Fruit fly (Drosophila melanogaster) whole organism, prepupa: ENCODE results near the gene dre4.

Source experiments
- Blimp-1 ChIP-seq: fragments of 200-800 bp; sonication (Bioruptor generic); optimal IDR thresholded peaks from 3 replicates; lab custom pipeline; 2017; ENCODE audit warnings: missing biosample characterization, missing genetic modification characterization, mild to moderate bottlenecking, moderate library complexity, missing genetic modification reagents
- CG10669 ChIP-seq: fragments of 200-800 bp; sonication (Bioruptor generic); optimal IDR thresholded peaks from 3 replicates; lab custom pipeline; 2018; ENCODE audit warnings: missing biosample characterization, mild to moderate bottlenecking, missing genetic modification characterization, moderate library complexity
- CG11762 ChIP-seq: fragments of 200-800 bp; sonication (Bioruptor generic); optimal IDR thresholded peaks from 3 replicates; lab custom pipeline; 2016; ENCODE audit warnings: missing biosample characterization, missing genetic modification characterization; ENCODE audit not compliant: insufficient read depth
- CG15336 ChIP-seq: fragments of 200-800 bp; sonication (Bioruptor generic); IDR thresholded peaks from 2 replicates; pipeline ENCODE4 v1.3.6; 2022; ENCODE audit warnings: missing biosample characterization, missing genetic modification characterization
- CG1621 ChIP-seq: fragments of 200-800 bp; sonication (Bioruptor generic); optimal IDR thresholded peaks from 3 replicates; lab custom pipeline; 2018; ENCODE audit warnings: missing biosample characterization, mild to moderate bottlenecking, missing genetic modification characterization
- CG3032 ChIP-seq: fragments of 200-800 bp; optimal IDR thresholded peaks from 2 replicates; lab custom pipeline; 2019; ENCODE audit warnings: missing biosample characterization, mild to moderate bottlenecking, missing genetic modification characterization, moderate library complexity
- CG31627 ChIP-seq: fragments of 200-800 bp; sonication (Bioruptor generic); optimal IDR thresholded peaks from 3 replicates; lab custom pipeline; 2016; ENCODE audit warnings: missing biosample characterization, missing genetic modification characterization
- CG32006 ChIP-seq: fragments of 200-800 bp; sonication (Bioruptor generic); optimal IDR thresholded peaks from 3 replicates; lab custom pipeline; 2017; ENCODE audit warnings: missing biosample characterization, mild to moderate bottlenecking, missing genetic modification characterization
- CG3919 ChIP-seq: fragments of 200-800 bp; sonication (Bioruptor generic); optimal IDR thresholded peaks from 3 replicates; lab custom pipeline; 2016; ENCODE audit warnings: missing biosample characterization, missing genetic modification characterization
- CG4318 ChIP-seq: fragments of 200-800 bp; sonication (Bioruptor generic); optimal IDR thresholded peaks from 3 replicates; lab custom pipeline; 2017; ENCODE audit warnings: missing biosample characterization, mild to moderate bottlenecking, missing genetic modification characterization
- CG6163 ChIP-seq: fragments of 200-800 bp; sonication (Bioruptor generic); IDR thresholded peaks from 3 replicates; pipeline ENCODE4 v1.3.6; 2022; ENCODE audit warnings: missing biosample characterization, missing genetic modification characterization
- CG6276 ChIP-seq: fragments of 200-800 bp; sonication (Bioruptor generic); optimal IDR thresholded peaks from 2 replicates; lab custom pipeline; 2017; ENCODE audit warnings: missing biosample characterization, mild to moderate bottlenecking, missing genetic modification characterization
- CG6808 ChIP-seq: fragments of 200-800 bp; sonication (Bioruptor generic); optimal IDR thresholded peaks from 3 replicates; lab custom pipeline; 2017; ENCODE audit warnings: missing biosample characterization, missing genetic modification characterization, mild to moderate bottlenecking, moderate library complexity, missing genetic modification reagents
- CG6854 ChIP-seq: fragments of 200-800 bp; sonication (Bioruptor generic); optimal IDR thresholded peaks from 2 replicates; lab custom pipeline; 2017; ENCODE audit warnings: missing biosample characterization, mild to moderate bottlenecking, missing genetic modification characterization
- CG7368 ChIP-seq: fragments of 200-800 bp; sonication (Bioruptor generic); optimal IDR thresholded peaks from 3 replicates; lab custom pipeline; 2016; ENCODE audit warnings: missing biosample characterization, missing genetic modification characterization
- CG8119 ChIP-seq: fragments of 200-800 bp; sonication (Bioruptor generic); IDR thresholded peaks from 3 replicates; pipeline ENCODE4 v1.3.6; 2022; ENCODE audit warnings: missing biosample characterization, missing genetic modification characterization
- CG8319 ChIP-seq: fragments of 200-800 bp; sonication (Bioruptor generic); optimal IDR thresholded peaks from 3 replicates; lab custom pipeline; 2016; ENCODE audit warnings: missing biosample characterization, missing genetic modification characterization
- CG8632 ChIP-seq: fragments of 200-800 bp; sonication (Bioruptor generic); optimal IDR thresholded peaks from 3 replicates; lab custom pipeline; 2016; ENCODE audit warnings: missing biosample characterization, missing genetic modification characterization
- CG9139 ChIP-seq: fragments of 200-800 bp; sonication (Bioruptor generic); optimal IDR thresholded peaks from 3 replicates; lab custom pipeline; 2017; ENCODE audit warnings: missing biosample characterization, mild to moderate bottlenecking, missing genetic modification characterization
- Eip75B ChIP-seq: fragments of 200-800 bp; sonication (Bioruptor generic); optimal IDR thresholded peaks from 3 replicates; lab custom pipeline; 2016; ENCODE audit warnings: missing biosample characterization, missing genetic modification characterization
- Eip78C ChIP-seq: fragments of 200-800 bp; sonication (Bioruptor generic); peaks from one replicate; lab custom pipeline; 2016; ENCODE audit warnings: missing biosample characterization, missing genetic modification characterization
- Eip93F ChIP-seq: fragments of 200-800 bp; sonication (Bioruptor generic); optimal IDR thresholded peaks from 2 replicates; lab custom pipeline; 2016; ENCODE audit warnings: missing biosample characterization, mild to moderate bottlenecking, missing genetic modification characterization
- Ets96B ChIP-seq: fragments of 200-800 bp; optimal IDR thresholded peaks from 2 replicates; lab custom pipeline; 2019; ENCODE audit warnings: missing biosample characterization, mild to moderate bottlenecking, missing genetic modification characterization, moderate library complexity
- Gug ChIP-seq: fragments of 200-800 bp; sonication (Bioruptor generic); IDR thresholded peaks from 2 replicates; pipeline ENCODE4 v1.3.6; 2022; ENCODE audit warnings: missing biosample characterization, missing genetic modification characterization
- Hr39 ChIP-seq: fragments of 200-800 bp; sonication (Bioruptor generic); optimal IDR thresholded peaks from 2 replicates; lab custom pipeline; 2016; ENCODE audit warnings: missing biosample characterization, missing genetic modification characterization
- Hr4 ChIP-seq: fragments of 200-800 bp; sonication (Bioruptor generic); optimal IDR thresholded peaks from 3 replicates; lab custom pipeline; 2016; ENCODE audit warnings: missing biosample characterization, missing genetic modification characterization
- Lpt ChIP-seq: fragments of 200-800 bp; sonication (Bioruptor generic); optimal IDR thresholded peaks from 3 replicates; lab custom pipeline; 2016; ENCODE audit warnings: missing biosample characterization, missing genetic modification characterization
- Met ChIP-seq: fragments of 200-800 bp; sonication (Bioruptor generic); optimal IDR thresholded peaks from 3 replicates; lab custom pipeline; 2016; ENCODE audit warnings: missing biosample characterization, missing genetic modification characterization
- OdsH ChIP-seq: fragments of 200-800 bp; sonication (Bioruptor generic); optimal IDR thresholded peaks from 3 replicates; lab custom pipeline; 2016; ENCODE audit warnings: missing biosample characterization, missing genetic modification characterization
- Smox ChIP-seq: fragments of 200-800 bp; sonication (Bioruptor generic); optimal IDR thresholded peaks from 3 replicates; lab custom pipeline; 2016; ENCODE audit warnings: missing biosample characterization, missing genetic modification characterization
- Sox14 ChIP-seq: fragments of 200-800 bp; sonication (Bioruptor generic); optimal IDR thresholded peaks from 3 replicates; lab custom pipeline; 2016; ENCODE audit warnings: missing biosample characterization, missing genetic modification characterization
- Sox15 ChIP-seq: fragments of 200-800 bp; sonication (Bioruptor generic); optimal IDR thresholded peaks from 3 replicates; lab custom pipeline; 2016; ENCODE audit warnings: missing biosample characterization, missing genetic modification characterization
- acj6 ChIP-seq: fragments of 200-800 bp; sonication (Bioruptor generic); optimal IDR thresholded peaks from 3 replicates; lab custom pipeline; 2016; ENCODE audit warnings: missing biosample characterization, missing genetic modification characterization
- cyc ChIP-seq: fragments of 200-800 bp; sonication (Bioruptor generic); optimal IDR thresholded peaks from 3 replicates; lab custom pipeline; 2016; ENCODE audit warnings: missing biosample characterization, missing genetic modification characterization
- dac ChIP-seq: fragments of 200-800 bp; sonication (Bioruptor generic); optimal IDR thresholded peaks from 2 replicates; lab custom pipeline; 2017; ENCODE audit warnings: missing biosample characterization, mild to moderate bottlenecking, missing genetic modification characterization
- dsx ChIP-seq: fragments of 200-800 bp; optimal IDR thresholded peaks from 3 replicates; lab custom pipeline; 2019; ENCODE audit warnings: missing biosample characterization, mild to moderate bottlenecking, missing genetic modification characterization, moderate library complexity; ENCODE audit not compliant: poor library complexity, severe bottlenecking
- eg ChIP-seq: fragments of 200-800 bp; sonication (Bioruptor generic); IDR thresholded peaks from 3 replicates; pipeline ENCODE4 v1.3.6; 2022; ENCODE audit warnings: missing biosample characterization, missing genetic modification characterization
- esn ChIP-seq: fragments of 200-800 bp; sonication (Bioruptor generic); optimal IDR thresholded peaks from 2 replicates; lab custom pipeline; 2016; ENCODE audit warnings: missing biosample characterization, mild to moderate bottlenecking, missing genetic modification characterization, moderate library complexity
- fd59A ChIP-seq: fragments of 200-800 bp; sonication (Bioruptor generic); optimal IDR thresholded peaks from 2 replicates; lab custom pipeline; 2017; ENCODE audit warnings: missing biosample characterization, mild to moderate bottlenecking, missing genetic modification characterization, missing genetic modification reagents
- fd85E ChIP-seq: fragments of 200-800 bp; sonication (Bioruptor generic); optimal IDR thresholded peaks from 3 replicates; lab custom pipeline; 2016; ENCODE audit warnings: missing biosample characterization, missing genetic modification characterization
- fkh ChIP-seq: fragments of 200-800 bp; sonication (Bioruptor generic); optimal IDR thresholded peaks from 3 replicates; lab custom pipeline; 2017; ENCODE audit warnings: missing biosample characterization, mild to moderate bottlenecking, missing genetic modification characterization, moderate library complexity
- net ChIP-seq: fragments of 200-800 bp; sonication (Bioruptor generic); optimal IDR thresholded peaks from 3 replicates; lab custom pipeline; 2016; ENCODE audit warnings: missing biosample characterization, missing genetic modification characterization
- pdm3 ChIP-seq: fragments of 200-800 bp; sonication (Bioruptor generic); optimal IDR thresholded peaks from 3 replicates; lab custom pipeline; 2016; ENCODE audit warnings: missing biosample characterization, missing genetic modification characterization
- salr ChIP-seq, 2 experiments: fragments of 200-800 bp; sonication (Bioruptor generic); optimal IDR thresholded peaks; 3 replicates each; lab custom pipeline; 2016 to 2018; ENCODE audit warnings: missing biosample characterization in 2 of 2, missing genetic modification characterization in 2 of 2, mild to moderate bottlenecking in 1 of 2
- svp ChIP-seq: fragments of 200-800 bp; sonication (Bioruptor generic); peaks from one replicate; lab custom pipeline; 2016; ENCODE audit warnings: missing biosample characterization, missing genetic modification characterization
- topi ChIP-seq: fragments of 200-800 bp; sonication (Bioruptor generic); optimal IDR thresholded peaks from 3 replicates; lab custom pipeline; 2016; ENCODE audit warnings: missing biosample characterization, missing genetic modification characterization
- vri ChIP-seq: fragments of 200-800 bp; sonication (Bioruptor generic); optimal IDR thresholded peaks from 3 replicates; lab custom pipeline; 2016; ENCODE audit warnings: missing biosample characterization, mild to moderate bottlenecking, missing genetic modification characterization

Gene dre4

dm6 chr3L:1887929-1888529 is 11.9 kb upstream of the dre4 start:
- TF ChIP-seq OdsH (GFP tag; lab: Kevin White, UChicago), result peak; percentile 2
- TF ChIP-seq CG7368 (GFP tag; lab: Kevin White, UChicago), result peak; percentile 22
- TF ChIP-seq Eip78C (GFP tag; lab: Kevin White, UChicago), result peak; percentile 88
- 0 out of 2 replicates have a peak, but pooled peaks have one; percentile 19 for TF ChIP-seq CG15336 (GFP tag; lab: Robert Waterston, UW)
- peak; percentile 30 for TF ChIP-seq svp (GFP tag; lab: Kevin White, UChicago)
- TF ChIP-seq CG8319 (GFP tag; lab: Kevin White, UChicago), result no peak
- TF ChIP-seq CG8119, result 0 out of 3 replicates have a peak, but pooled peaks have one; percentile 31
- TF ChIP-seq CG3919, result peak; percentile 1
- peak; percentile 46 for TF ChIP-seq CG32006 (GFP tag; lab: Kevin White, UChicago)
- TF ChIP-seq Sox15 (GFP tag; lab: Kevin White, UChicago), result no peak
- TF ChIP-seq Hr4 (GFP tag; lab: Kevin White, UChicago), result peak; percentile 2
- no peak for TF ChIP-seq pdm3 (GFP tag; lab: Kevin White, UChicago)
- TF ChIP-seq, all 60 proteins: peak for 9

dm6 chr3L:1886125-1886544 is 10.0 kb upstream of the dre4 start:
- no peak for TF ChIP-seq fkh (GFP tag; lab: Kevin White, UChicago)
- peak; percentile 98 for TF ChIP-seq Lpt (GFP tag; lab: Kevin White, UChicago)
- peak; percentile 78 for TF ChIP-seq Eip93F
- peak; percentile 97 for TF ChIP-seq CG6808 (GFP tag; lab: Kevin White, UChicago)
- peak; percentile 96 for TF ChIP-seq pdm3 (GFP tag; lab: Kevin White, UChicago)
- peak; percentile 97 for TF ChIP-seq CG4318 (GFP tag; lab: Kevin White, UChicago)
- peak; percentile 94 for TF ChIP-seq esn (GFP tag; lab: Kevin White, UChicago)
- peak; percentile 95 for TF ChIP-seq dac
- peak; percentile 97 for TF ChIP-seq Sox14 (GFP tag; lab: Kevin White, UChicago)
- peak; percentile 97 for TF ChIP-seq net (GFP tag; lab: Kevin White, UChicago)
- TF ChIP-seq fd59A, result peak; percentile 97
- peak; percentile 94 to 96 for TF ChIP-seq salr (GFP tag; optimal IDR thresholded peaks at IDR 0.05; lab: Kevin White, UChicago)
- peak; percentile 98 for TF ChIP-seq CG32006 (GFP tag; lab: Kevin White, UChicago)
- TF ChIP-seq CG11762 (GFP tag; lab: Kevin White, UChicago), result peak; percentile 98
- peak; percentile 99 for TF ChIP-seq eg (GFP tag; lab: Robert Waterston, UW)
- TF ChIP-seq CG8319 (GFP tag; lab: Kevin White, UChicago), result peak; percentile 94
- peak; percentile 95 for TF ChIP-seq cyc
- peak; percentile 99 for TF ChIP-seq Eip78C (GFP tag; lab: Kevin White, UChicago)
- TF ChIP-seq CG6854 (GFP tag; lab: Kevin White, UChicago), result peak; percentile 75
- peak; percentile 97 for TF ChIP-seq Eip75B (GFP tag; lab: Kevin White, UChicago)
- TF ChIP-seq CG8119, result peak; percentile 99
- peak; percentile 98 for TF ChIP-seq Gug (GFP tag; lab: Robert Waterston, UW)
- TF ChIP-seq CG7368 (GFP tag; lab: Kevin White, UChicago), result peak; percentile 97
- TF ChIP-seq CG8632 (GFP tag; lab: Kevin White, UChicago), result peak; percentile 92
- peak; percentile 69 for TF ChIP-seq Blimp-1 (GFP tag; lab: Kevin White, UChicago)
- TF ChIP-seq Met (GFP tag; lab: Kevin White, UChicago), result peak; percentile 91
- peak; percentile 98 for TF ChIP-seq OdsH (GFP tag; lab: Kevin White, UChicago)
- peak; percentile 99 for TF ChIP-seq CG3032
- peak; percentile 99 for TF ChIP-seq Ets96B
- peak; percentile 96 for TF ChIP-seq acj6 (GFP tag; lab: Kevin White, UChicago)
- peak; percentile 98 for TF ChIP-seq CG10669 (GFP tag; lab: Kevin White, UChicago)
- peak; percentile 90 for TF ChIP-seq CG31627 (GFP tag; lab: Kevin White, UChicago)
- TF ChIP-seq topi (GFP tag; lab: Kevin White, UChicago), result peak; percentile 96
- TF ChIP-seq CG6276 (GFP tag; lab: Kevin White, UChicago), result peak; percentile 98
- TF ChIP-seq dsx (GFP tag; lab: Kevin White, UChicago), result peak; percentile 96
- TF ChIP-seq vri (GFP tag; lab: Kevin White, UChicago), result peak; percentile 85
- peak; percentile 99 for TF ChIP-seq CG6163
- TF ChIP-seq svp (GFP tag; lab: Kevin White, UChicago), result peak; percentile 97
- TF ChIP-seq Smox, result peak; percentile 90
- TF ChIP-seq Hr39 (GFP tag; lab: Kevin White, UChicago), result peak; percentile 93
- peak; percentile 96 for TF ChIP-seq CG1621 (tag; lab: Kevin White, UChicago)
- TF ChIP-seq CG9139 (GFP tag; lab: Kevin White, UChicago), result peak; percentile 94
- TF ChIP-seq fd85E, result peak; percentile 78
- TF ChIP-seq Sox15 (GFP tag; lab: Kevin White, UChicago), result peak; percentile 89
- TF ChIP-seq Hr4 (GFP tag; lab: Kevin White, UChicago), result peak; percentile 99
